Worm (Caenorhabditis elegans) whole organism, L4 larva: ENCODE results near the gene str-255.

ENCODE experiments used
- F10B5.3 ChIP-seq: sonication (generic microtip); optimal IDR thresholded peaks from 2 replicates; lab custom pipeline; 2016; ENCODE audit warnings: mild to moderate bottlenecking, missing genetic modification characterization, missing compliant biosample characterization
- F37D6.2 ChIP-seq: sonication (generic microtip); optimal IDR thresholded peaks from 2 replicates; lab custom pipeline; 2016; ENCODE audit warnings: mild to moderate bottlenecking, missing genetic modification characterization, missing compliant biosample characterization
- R02D3.7 ChIP-seq: fragments of 150-350 bp; sonication (generic microtip); optimal IDR thresholded peaks from 3 replicates; lab custom pipeline; 2014; ENCODE audit warnings: missing biosample characterization, missing genetic modification characterization
- Y105C5A.15 ChIP-seq: fragments of 200-800 bp; sonication (Bioruptor generic); IDR thresholded peaks from 2 replicates; pipeline ENCODE4 v1.3.6; 2022; ENCODE audit warnings: missing genetic modification characterization, missing compliant biosample characterization
- Y48G9A.11 ChIP-seq: fragments of 200-800 bp; sonication (Bioruptor generic); IDR thresholded peaks from 2 replicates; pipeline ENCODE4 v1.3.6; 2022; ENCODE audit warnings: missing genetic modification reagents, missing genetic modification characterization, missing compliant biosample characterization
- Y5F2A.4 ChIP-seq: fragments of 200-800 bp; sonication (Bioruptor generic); optimal IDR thresholded peaks from 2 replicates; lab custom pipeline; 2018; ENCODE audit warnings: mild to moderate bottlenecking, missing genetic modification characterization, missing compliant biosample characterization
- ZK337.2 ChIP-seq: fragments of 200-800 bp; sonication (Bioruptor generic); IDR thresholded peaks from 2 replicates; pipeline ENCODE4 v1.3.6; 2022; ENCODE audit warnings: missing genetic modification reagents, missing genetic modification characterization, missing compliant biosample characterization
- ZK546.5 ChIP-seq, 2 experiments: sonication (generic microtip); optimal IDR thresholded peaks; 2 replicates each; lab custom pipeline; 2017; ENCODE audit warnings: missing biosample characterization in 2 of 2, missing genetic modification characterization in 2 of 2
- aly-2 ChIP-seq: sonication (generic microtip); optimal IDR thresholded peaks from 2 replicates; lab custom pipeline; 2018; ENCODE audit warnings: missing biosample characterization, missing genetic modification characterization
- attf-4 ChIP-seq: sonication (generic microtip); optimal IDR thresholded peaks from 3 replicates; lab custom pipeline; 2017; ENCODE audit warnings: missing biosample characterization, missing genetic modification characterization
- ceh-20 ChIP-seq: fragments of 200-800 bp; sonication (Bioruptor generic); IDR thresholded peaks from 2 replicates; pipeline ENCODE4 v1.3.6; 2022; ENCODE audit warnings: missing genetic modification reagents, missing genetic modification characterization, missing compliant biosample characterization
- ceh-28 ChIP-seq: fragments of 150-350 bp; optimal IDR thresholded peaks from 2 replicates; lab custom pipeline; 2014; ENCODE audit warnings: missing biosample characterization, missing genetic modification reagents, missing genetic modification characterization
- ceh-44 ChIP-seq: fragments of 200-800 bp; sonication (Bioruptor generic); IDR thresholded peaks from 2 replicates; pipeline ENCODE4 v1.3.6; 2022; ENCODE audit warnings: missing genetic modification reagents, missing genetic modification characterization, missing compliant biosample characterization
- cey-2 ChIP-seq: sonication (generic microtip); optimal IDR thresholded peaks from 3 replicates; lab custom pipeline; 2017; ENCODE audit warnings: missing genetic modification characterization, mild to moderate bottlenecking, missing compliant biosample characterization, antibody characterized with exemption, borderline replicate concordance; ENCODE audit not compliant: insufficient read depth
- ctbp-1 ChIP-seq: fragments of 200-800 bp; sonication (Bioruptor generic); IDR thresholded peaks from 2 replicates; pipeline ENCODE4 v1.3.6; 2022; ENCODE audit warnings: missing genetic modification reagents, missing genetic modification characterization, missing compliant biosample characterization
- daf-12 ChIP-seq: fragments of 150-350 bp; optimal IDR thresholded peaks from 2 replicates; lab custom pipeline; 2014; ENCODE audit warnings: missing biosample characterization, missing genetic modification reagents, missing genetic modification characterization
- daf-19 ChIP-seq: fragments of 200-800 bp; sonication (Bioruptor generic); conservative IDR thresholded peaks from 2 replicates; pipeline ENCODE4 v1.3.6; 2022; ENCODE audit warnings: missing genetic modification characterization, missing compliant biosample characterization
- dmd-6 ChIP-seq: fragments of 200-800 bp; sonication (Bioruptor generic); IDR thresholded peaks from 2 replicates; pipeline ENCODE4 v1.3.6; 2022; ENCODE audit warnings: missing genetic modification reagents, missing genetic modification characterization, missing compliant biosample characterization
- dmd-9 ChIP-seq: fragments of 200-800 bp; sonication (Bioruptor generic); IDR thresholded peaks from 2 replicates; pipeline ENCODE4 v1.3.6; 2022; ENCODE audit warnings: missing genetic modification reagents, missing genetic modification characterization, missing compliant biosample characterization
- dve-1 ChIP-seq: sonication (generic microtip); optimal IDR thresholded peaks from 2 replicates; lab custom pipeline; 2017; ENCODE audit warnings: antibody characterized with exemption, mild to moderate bottlenecking, missing genetic modification characterization, missing compliant biosample characterization; ENCODE audit not compliant: insufficient read depth
- egl-43 ChIP-seq: fragments of 200-800 bp; sonication (Bioruptor generic); IDR thresholded peaks from 2 replicates; pipeline ENCODE4 v1.3.6; 2022; ENCODE audit warnings: missing genetic modification reagents, missing genetic modification characterization, missing compliant biosample characterization
- fos-1 ChIP-seq: fragments of 150-350 bp; optimal IDR thresholded peaks from 2 replicates; lab custom pipeline; 2014; ENCODE audit warnings: missing biosample characterization, missing genetic modification characterization
- hif-1 ChIP-seq, 2 experiments: sonication (generic microtip); optimal IDR thresholded peaks; 2 replicates each; lab custom pipeline; 2016 to 2017; ENCODE audit warnings: missing compliant biosample characterization in 2 of 2, missing genetic modification characterization in 2 of 2, missing genetic modification reagents in 2 of 2, missing genotype in 2 of 2, mild to moderate bottlenecking in 1 of 2
- hlh-30 ChIP-seq: sonication (generic microtip); optimal IDR thresholded peaks from 2 replicates; lab custom pipeline; 2017; ENCODE audit warnings: antibody characterized with exemption, mild to moderate bottlenecking, missing genetic modification characterization, missing compliant biosample characterization; ENCODE audit not compliant: insufficient read depth
- hmg-1.1 ChIP-seq: fragments of 200-800 bp; sonication (Bioruptor generic); IDR thresholded peaks from 2 replicates; pipeline ENCODE4 v1.3.6; 2022; ENCODE audit warnings: missing genetic modification reagents, missing genetic modification characterization, missing compliant biosample characterization
- lim-7 ChIP-seq: fragments of 200-800 bp; sonication (Bioruptor generic); IDR thresholded peaks from 2 replicates; pipeline ENCODE4 v1.3.6; 2022; ENCODE audit warnings: missing genetic modification characterization, missing compliant biosample characterization
- lin-1 ChIP-seq: fragments of 200-800 bp; sonication (Bioruptor generic); IDR thresholded peaks from 2 replicates; pipeline ENCODE4 v1.3.6; 2022; ENCODE audit warnings: missing genetic modification reagents, missing genetic modification characterization, missing compliant biosample characterization
- lin-13 ChIP-seq: fragments of 150-350 bp; optimal IDR thresholded peaks from 2 replicates; lab custom pipeline; 2014; ENCODE audit warnings: missing biosample characterization, missing genetic modification reagents, missing genetic modification characterization
- lin-39 ChIP-seq: fragments of 150-350 bp; optimal IDR thresholded peaks from 2 replicates; lab custom pipeline; 2014; ENCODE audit warnings: missing biosample characterization, missing genetic modification reagents, missing genetic modification characterization
- lsy-2 ChIP-seq, 2 experiments: fragments of 150-350 bp in 1 of 2; sonication (generic microtip) in 1 of 2; optimal IDR thresholded peaks; 2 replicates each; lab custom pipeline; 2014 to 2017; ENCODE audit warnings: missing biosample characterization in 2 of 2, missing genetic modification characterization in 2 of 2
- madf-5 ChIP-seq, 2 experiments: fragments of 200-800 bp; sonication (Bioruptor generic); IDR thresholded peaks; 2 replicates each; pipeline ENCODE4 v1.3.6; 2022; ENCODE audit warnings: missing compliant biosample characterization in 2 of 2, missing genetic modification characterization in 2 of 2
- madf-9 ChIP-seq: fragments of 200-800 bp; sonication (Bioruptor generic); conservative IDR thresholded peaks from 2 replicates; pipeline ENCODE4 v1.3.6; 2022; ENCODE audit warnings: missing genetic modification reagents, missing genetic modification characterization, missing compliant biosample characterization
- mep-1 ChIP-seq: fragments of 150-350 bp; sonication (generic microtip); optimal IDR thresholded peaks from 3 replicates; lab custom pipeline; 2014; ENCODE audit warnings: missing biosample characterization, missing genetic modification characterization
- mes-2 ChIP-seq: sonication (generic microtip); optimal IDR thresholded peaks from 2 replicates; lab custom pipeline; 2016; ENCODE audit warnings: missing genotype, mild to moderate bottlenecking, missing genetic modification characterization, missing compliant biosample characterization; ENCODE audit not compliant: poor library complexity, severe bottlenecking
- mxl-2 ChIP-seq: fragments of 200-800 bp; sonication (Bioruptor generic); conservative IDR thresholded peaks from 2 replicates; pipeline ENCODE4 v1.3.6; 2022; ENCODE audit warnings: missing genetic modification reagents, missing genetic modification characterization, missing compliant biosample characterization
- nhr-10 ChIP-seq: fragments of 150-350 bp; optimal IDR thresholded peaks from 2 replicates; lab custom pipeline; 2014; ENCODE audit warnings: missing biosample characterization, missing genetic modification characterization
- nhr-11 ChIP-seq: fragments of 150-350 bp; optimal IDR thresholded peaks from 2 replicates; lab custom pipeline; 2014; ENCODE audit warnings: missing biosample characterization, missing genetic modification characterization
- nhr-111 ChIP-seq: fragments of 200-800 bp; sonication (Bioruptor generic); optimal IDR thresholded peaks from 2 replicates; lab custom pipeline; 2018; ENCODE audit warnings: mild to moderate bottlenecking, missing genetic modification characterization, missing compliant biosample characterization
- nhr-237 ChIP-seq: sonication (generic microtip); optimal IDR thresholded peaks from 2 replicates; lab custom pipeline; 2017; ENCODE audit warnings: missing biosample characterization, missing genetic modification characterization
- nhr-41 ChIP-seq: fragments of 200-800 bp; sonication (Bioruptor generic); IDR thresholded peaks from 2 replicates; pipeline ENCODE4 v1.3.6; 2022; ENCODE audit warnings: missing genetic modification reagents, missing genetic modification characterization, missing compliant biosample characterization
- nhr-48 ChIP-seq: sonication (generic microtip); optimal IDR thresholded peaks from 2 replicates; lab custom pipeline; 2016; ENCODE audit warnings: mild to moderate bottlenecking, missing genetic modification characterization, missing compliant biosample characterization
- php-3 ChIP-seq: fragments of 200-800 bp; sonication (Bioruptor generic); IDR thresholded peaks from 2 replicates; pipeline ENCODE4 v1.3.6; 2022; ENCODE audit warnings: missing genetic modification reagents, missing genetic modification characterization, missing compliant biosample characterization
- pqm-1 ChIP-seq: sonication (generic microtip); optimal IDR thresholded peaks from 2 replicates; lab custom pipeline; 2017; ENCODE audit warnings: missing biosample characterization, missing genetic modification characterization
- rbr-2 ChIP-seq: sonication (generic microtip); optimal IDR thresholded peaks from 2 replicates; lab custom pipeline; 2016; ENCODE audit warnings: missing genotype, missing genetic modification characterization, missing compliant biosample characterization
- set-16 ChIP-seq: fragments of 200-800 bp; sonication (Bioruptor generic); IDR thresholded peaks from 2 replicates; pipeline ENCODE4 v1.3.6; 2022; ENCODE audit warnings: missing genetic modification reagents, missing genetic modification characterization, missing compliant biosample characterization
- snpc-4 ChIP-seq: fragments of 150-350 bp; optimal IDR thresholded peaks from 2 replicates; lab custom pipeline; 2014; ENCODE audit warnings: missing biosample characterization, missing genetic modification characterization
- unc-39 ChIP-seq: sonication (generic microtip); optimal IDR thresholded peaks from 2 replicates; lab custom pipeline; 2017; ENCODE audit warnings: missing biosample characterization, missing genetic modification characterization
- unc-62 ChIP-seq, 3 experiments: fragments of 150-350 bp in 1 of 3; sonication (generic microtip); optimal IDR thresholded peaks in 2 of 3; peaks in 1 of 3; 1 replicate in 1 of 3; 2 replicates in 2 of 3; lab custom pipeline; 2014 to 2017; ENCODE audit warnings: missing biosample characterization in 3 of 3, missing genetic modification characterization in 3 of 3, missing genetic modification reagents in 3 of 3, missing genotype in 1 of 3
- vab-7 ChIP-seq: fragments of 200-800 bp; sonication (Bioruptor generic); IDR thresholded peaks from 2 replicates; pipeline ENCODE4 v1.3.6; 2022; ENCODE audit warnings: missing genetic modification reagents, missing genetic modification characterization, missing compliant biosample characterization
- zag-1 ChIP-seq: fragments of 150-350 bp; optimal IDR thresholded peaks from 2 replicates; lab custom pipeline; 2014; ENCODE audit warnings: missing biosample characterization, missing genetic modification characterization
- ztf-11 ChIP-seq: fragments of 150-350 bp; optimal IDR thresholded peaks from 2 replicates; lab custom pipeline; 2014; ENCODE audit warnings: missing biosample characterization, missing genetic modification characterization

str-255 gene

ce11 chrV:2133512-2133911 is 30.1 kb downstream of the str-255 start:
- TF ChIP-seq nhr-111 (GFP tag; lab: Kevin White, UChicago) (no peak), hlh-30 (peak; percentile 96), ZK546.5 (tag; optimal IDR thresholded peaks at IDR 0.05; lab: Kevin White, UChicago) (no peak), mep-1 (tag; lab: Kevin White, UChicago) (peak; percentile 74), ceh-44 (GFP tag; lab: Robert Waterston, UW) (no peak), ctbp-1 (GFP tag; lab: Robert Waterston, UW) (peak; percentile 74; the same call in 1 of the 2 replicates), php-3 (GFP tag; lab: Robert Waterston, UW) (no peak), F37D6.2 (tag; lab: Kevin White, UChicago) (peak; percentile 63), nhr-237 (tag; lab: Kevin White, UChicago) (no peak), lim-7 (no peak), lin-39 (tag; lab: Kevin White, UChicago) (no peak), cey-2 (no peak), R02D3.7 (tag; lab: Kevin White, UChicago) (no peak), mxl-2 (peak; percentile 97), F10B5.3 (tag; lab: Kevin White, UChicago) (no peak), vab-7 (GFP tag; lab: Robert Waterston, UW) (no peak), lsy-2 (tag; optimal IDR thresholded peaks at IDR 0.05; lab: Kevin White, UChicago) (peak in 1 of 2 experiments; percentile 74), ztf-11 (no peak), lin-1 (GFP tag; lab: Robert Waterston, UW) (no peak), unc-62 (GFP tag; optimal IDR thresholded peaks at IDR 0.05 in 1 of 2; lab: Kevin White, UChicago) (no peak), unc-62 (tag; optimal IDR thresholded peaks at IDR 0.05; lab: Kevin White, UChicago) (no peak), unc-39 (no peak), fos-1 (tag; lab: Kevin White, UChicago) (no peak), zag-1 (tag; lab: Kevin White, UChicago) (no peak), hif-1 (tag; optimal IDR thresholded peaks at IDR 0.05; lab: Kevin White, UChicago) (peak in 1 of 2 experiments; percentile 76), hmg-1.1 (GFP tag; lab: Robert Waterston, UW) (peak; percentile 68), ceh-28 (tag; lab: Kevin White, UChicago) (no peak), dve-1 (tag; lab: Kevin White, UChicago) (peak; percentile 23), pqm-1 (no peak), ceh-20 (GFP tag; lab: Robert Waterston, UW) (peak; percentile 31; the same call in 1 of the 2 replicates), dmd-9 (GFP tag; lab: Robert Waterston, UW) (no peak), rbr-2 (tag; lab: Kevin White, UChicago) (peak; percentile 81), snpc-4 (tag; lab: Kevin White, UChicago) (no peak), Y5F2A.4 (GFP tag; lab: Kevin White, UChicago) (no peak), Y48G9A.11 (GFP tag; lab: Robert Waterston, UW) (no peak), ZK337.2 (GFP tag; lab: Robert Waterston, UW) (no peak), daf-19 (GFP tag; lab: Robert Waterston, UW) (no peak), madf-5 (GFP tag; IDR thresholded peaks at IDR 0.05; lab: Robert Waterston, UW) (no peak), Y105C5A.15 (GFP tag; lab: Robert Waterston, UW) (no peak), daf-12 (no peak), egl-43 (0 out of 2 replicates have a peak, but pooled peaks have one; percentile 49), nhr-10 (tag; lab: Kevin White, UChicago) (no peak), aly-2 (no peak), lin-13 (GFP tag; lab: Kevin White, UChicago) (no peak), madf-9 (GFP tag; lab: Robert Waterston, UW) (no peak), set-16 (GFP tag; lab: Robert Waterston, UW) (peak; percentile 64), attf-4 (tag; lab: Kevin White, UChicago) (no peak), nhr-41 (no peak), nhr-48 (tag; lab: Kevin White, UChicago) (peak; percentile 8), dmd-6 (peak; percentile 73), nhr-11 (peak; percentile 49), mes-2 (tag; lab: Kevin White, UChicago) (peak; percentile 52)
